Worm (Caenorhabditis elegans): ENCODE results near the gene elt-6.

DNA sequence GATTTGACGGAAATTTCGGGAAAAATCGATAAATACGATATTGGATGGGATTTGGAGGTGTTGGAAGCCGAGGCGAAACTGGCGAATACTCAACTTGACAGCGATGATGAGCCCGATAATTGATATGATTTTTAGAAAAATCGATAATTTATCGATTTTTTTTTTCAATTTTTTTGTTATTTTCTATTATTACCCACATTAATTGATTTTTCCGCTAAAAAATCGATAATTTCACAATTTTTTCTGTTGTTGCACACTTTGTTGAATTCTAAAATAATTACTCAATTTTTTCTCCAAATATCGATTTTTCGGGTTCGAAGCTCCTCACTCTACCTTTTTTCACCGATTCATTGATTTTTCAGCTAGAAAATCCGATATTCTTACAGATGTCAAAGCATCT lies 51.6 kb downstream of the elt-6 start, which contains the start of gene Y48A5A.3:
- TF ChIP-seq him-1 (tag; optimal IDR thresholded peaks at IDR 0.05) (no peak), dao-5 (tag; optimal IDR thresholded peaks at IDR 0.05) (no peak)

Measured in whole organism, L4/young adult.